Worm (Caenorhabditis elegans) whole organism, young adult: Measurements from ENCODE around the gene F08G2.7.
A peak's percentile ranks its signal among the peaks of the same experiment; 100 is the strongest.

ENCODE experiments used
- B0261.1 ChIP-seq: sonication (generic microtip); optimal IDR thresholded peaks from 2 replicates; lab custom pipeline; 2016; ENCODE audit warnings: mild to moderate bottlenecking, missing genetic modification characterization, moderate library complexity, missing compliant biosample characterization
- C06A6.2 ChIP-seq: fragments of 200-800 bp; sonication (Bioruptor generic); conservative IDR thresholded peaks from 2 replicates; pipeline ENCODE4 v1.3.6; 2022; ENCODE audit warnings: missing genetic modification characterization, missing compliant biosample characterization
- D2030.7 ChIP-seq: fragments of 200-800 bp; sonication (Bioruptor generic); IDR thresholded peaks from 2 replicates; pipeline ENCODE4 v1.3.6; 2022; ENCODE audit warnings: missing genetic modification reagents, missing genetic modification characterization, missing compliant biosample characterization
- F10E7.11 ChIP-seq: sonication (generic microtip); optimal IDR thresholded peaks from 2 replicates; lab custom pipeline; 2017; ENCODE audit warnings: mild to moderate bottlenecking, missing genetic modification characterization, moderate library complexity, missing compliant biosample characterization
- F22D6.2 ChIP-seq: sonication (generic microtip); optimal IDR thresholded peaks from 2 replicates; lab custom pipeline; 2016; ENCODE audit warnings: mild to moderate bottlenecking, missing genetic modification characterization, missing compliant biosample characterization
- F49E8.2 ChIP-seq: sonication (generic microtip); optimal IDR thresholded peaks from 3 replicates; lab custom pipeline; 2017; ENCODE audit warnings: missing genetic modification characterization, mild to moderate bottlenecking, missing compliant biosample characterization, antibody characterized with exemption, moderate library complexity; ENCODE audit not compliant: insufficient read depth
- F57A8.1 ChIP-seq: fragments of 200-800 bp; sonication (Bioruptor generic); optimal IDR thresholded peaks from 2 replicates; lab custom pipeline; 2018; ENCODE audit warnings: mild to moderate bottlenecking, missing genetic modification characterization, moderate library complexity, missing compliant biosample characterization
- K12H6.12 ChIP-seq: fragments of 200-800 bp; sonication (Bioruptor generic); optimal IDR thresholded peaks from 2 replicates; lab custom pipeline; 2018; ENCODE audit warnings: mild to moderate bottlenecking, missing genetic modification characterization, missing compliant biosample characterization
- Y53F4B.3 ChIP-seq: fragments of 200-800 bp; sonication (Bioruptor generic); IDR thresholded peaks from 2 replicates; pipeline ENCODE4 v1.3.6; 2022; ENCODE audit warnings: missing genetic modification reagents, missing genetic modification characterization, missing compliant biosample characterization
- Y53G8AR.9 ChIP-seq: fragments of 200-800 bp; sonication (Bioruptor generic); conservative IDR thresholded peaks from 2 replicates; pipeline ENCODE4 v1.3.6; 2022; ENCODE audit warnings: missing genetic modification reagents, missing genetic modification characterization, missing compliant biosample characterization
- attf-3 ChIP-seq: fragments of 200-800 bp; sonication (Bioruptor generic); conservative IDR thresholded peaks from 2 replicates; pipeline ENCODE4 v1.3.6; 2022; ENCODE audit warnings: missing genetic modification reagents, missing genetic modification characterization, missing compliant biosample characterization
- attf-6 ChIP-seq: fragments of 200-800 bp; sonication (Bioruptor generic); IDR thresholded peaks from 2 replicates; pipeline ENCODE4 v1.3.6; 2022; ENCODE audit warnings: missing genetic modification reagents, missing genetic modification characterization, missing compliant biosample characterization
- ceh-58 ChIP-seq: fragments of 200-800 bp; sonication (Bioruptor generic); IDR thresholded peaks from 2 replicates; pipeline ENCODE4 v1.3.6; 2022; ENCODE audit warnings: missing genetic modification characterization, missing compliant biosample characterization
- ceh-79 ChIP-seq: sonication (generic microtip); optimal IDR thresholded peaks from 2 replicates; lab custom pipeline; 2017; ENCODE audit warnings: mild to moderate bottlenecking, missing genetic modification characterization, missing compliant biosample characterization
- chd-7 ChIP-seq: sonication (generic microtip); optimal IDR thresholded peaks from 2 replicates; lab custom pipeline; 2016; ENCODE audit warnings: mild to moderate bottlenecking, missing genetic modification characterization, moderate library complexity, missing compliant biosample characterization
- dox-1 ChIP-seq: fragments of 200-800 bp; sonication (Bioruptor generic); IDR thresholded peaks from 2 replicates; pipeline ENCODE4 v1.3.6; 2022; ENCODE audit warnings: missing genetic modification reagents, missing genetic modification characterization, missing compliant biosample characterization
- dpl-1 ChIP-seq: fragments of 150-350 bp; optimal IDR thresholded peaks from 2 replicates; lab custom pipeline; 2014; ENCODE audit warnings: missing biosample characterization, missing genetic modification reagents, missing genetic modification characterization
- ekl-4 ChIP-seq: fragments of 200-800 bp; sonication (Bioruptor generic); IDR thresholded peaks from 2 replicates; pipeline ENCODE4 v1.3.6; 2022; ENCODE audit warnings: missing genetic modification reagents, missing genetic modification characterization, missing compliant biosample characterization
- him-1 ChIP-seq: sonication (generic microtip); optimal IDR thresholded peaks from 2 replicates; lab custom pipeline; 2016; ENCODE audit warnings: missing genotype, missing genetic modification reagents, missing genetic modification characterization, missing compliant biosample characterization
- hlh-12 ChIP-seq: sonication (generic microtip); optimal IDR thresholded peaks from 2 replicates; lab custom pipeline; 2016; ENCODE audit warnings: missing genetic modification characterization, missing compliant biosample characterization
- hsf-1 ChIP-seq: fragments of 200-800 bp; sonication (Bioruptor generic); IDR thresholded peaks from 2 replicates; pipeline ENCODE4 v1.3.6; 2022; ENCODE audit warnings: missing genetic modification reagents, missing genetic modification characterization, missing compliant biosample characterization
- lin-26 ChIP-seq: fragments of 200-800 bp; sonication (Bioruptor generic); IDR thresholded peaks from 2 replicates; pipeline ENCODE4 v1.3.6; 2022; ENCODE audit warnings: missing genetic modification reagents, missing genetic modification characterization, missing compliant biosample characterization
- lin-35 ChIP-seq, 3 experiments: fragments of 150-350 bp in 2 of 3; sonication (generic microtip) in 1 of 3; optimal IDR thresholded peaks; 2 replicates each; lab custom pipeline; 2014 to 2018; ENCODE audit warnings: missing biosample characterization in 3 of 3, missing genetic modification characterization in 3 of 3, missing genetic modification reagents in 3 of 3
- lin-40 ChIP-seq: sonication (generic microtip); optimal IDR thresholded peaks from 2 replicates; lab custom pipeline; 2016; ENCODE audit warnings: missing genetic modification characterization, mild to moderate bottlenecking, missing compliant biosample characterization, missing genotype, missing genetic modification reagents
- lir-1 ChIP-seq: fragments of 200-800 bp; sonication (Bioruptor generic); conservative IDR thresholded peaks from 2 replicates; pipeline ENCODE4 v1.3.6; 2022; ENCODE audit warnings: missing genetic modification reagents, missing genetic modification characterization, missing compliant biosample characterization
- madf-3 ChIP-seq: fragments of 200-800 bp; sonication (Bioruptor generic); IDR thresholded peaks from 2 replicates; pipeline ENCODE4 v1.3.6; 2022; ENCODE audit warnings: missing genetic modification reagents, missing genetic modification characterization, missing compliant biosample characterization
- madf-6 ChIP-seq: fragments of 200-800 bp; sonication (Bioruptor generic); IDR thresholded peaks from 2 replicates; pipeline ENCODE4 v1.3.6; 2022; ENCODE audit warnings: missing genetic modification reagents, missing genetic modification characterization, missing compliant biosample characterization
- mes-4 ChIP-seq: sonication (generic microtip); optimal IDR thresholded peaks from 2 replicates; lab custom pipeline; 2016; ENCODE audit warnings: missing genotype, missing genetic modification characterization, missing compliant biosample characterization
- nfya-2 ChIP-seq: fragments of 200-800 bp; sonication (Bioruptor generic); IDR thresholded peaks from 2 replicates; pipeline ENCODE4 v1.3.6; 2022; ENCODE audit warnings: missing genetic modification reagents, missing genetic modification characterization, missing compliant biosample characterization
- nhr-120 ChIP-seq: fragments of 200-800 bp; sonication (Bioruptor generic); IDR thresholded peaks from 2 replicates; pipeline ENCODE4 v1.3.6; 2022; ENCODE audit warnings: missing genetic modification characterization, missing compliant biosample characterization
- pbrm-1 ChIP-seq: fragments of 200-800 bp; sonication (Bioruptor generic); IDR thresholded peaks from 2 replicates; pipeline ENCODE4 v1.3.6; 2022; ENCODE audit warnings: missing genetic modification reagents, missing genetic modification characterization, missing compliant biosample characterization
- sea-2 ChIP-seq: fragments of 200-800 bp; sonication (Bioruptor generic); IDR thresholded peaks from 2 replicates; pipeline ENCODE4 v1.3.6; 2022; ENCODE audit warnings: missing genetic modification characterization, missing compliant biosample characterization
- tlf-1 ChIP-seq: fragments of 200-800 bp; sonication (Bioruptor generic); optimal IDR thresholded peaks from 2 replicates; lab custom pipeline; 2018; ENCODE audit warnings: mild to moderate bottlenecking, missing genetic modification characterization, missing compliant biosample characterization
- xnd-1 ChIP-seq: sonication (generic microtip); optimal IDR thresholded peaks from 2 replicates; lab custom pipeline; 2016; ENCODE audit warnings: missing genotype, missing genetic modification reagents, missing genetic modification characterization, missing compliant biosample characterization
- ztf-18 ChIP-seq: sonication (generic microtip); optimal IDR thresholded peaks from 2 replicates; lab custom pipeline; 2016; ENCODE audit warnings: missing genotype, mild to moderate bottlenecking, missing genetic modification characterization, missing compliant biosample characterization
- ztf-22 ChIP-seq: fragments of 200-800 bp; sonication (Bioruptor generic); optimal IDR thresholded peaks from 2 replicates; lab custom pipeline; 2018; ENCODE audit warnings: mild to moderate bottlenecking, missing genetic modification characterization, moderate library complexity, missing compliant biosample characterization
- ztf-26 ChIP-seq: sonication (generic microtip); optimal IDR thresholded peaks from 2 replicates; lab custom pipeline; 2017; ENCODE audit warnings: missing genetic modification characterization, missing compliant biosample characterization

The F08G2.7 gene

ce11 chrII:13834380-13835194, 6.4 kb downstream of the F08G2.7 start (continued):
- peak; percentile 6 for TF ChIP-seq dpl-1 (GFP tag; lab: Kevin White, UChicago)
- TF ChIP-seq F22D6.2 (tag; lab: Kevin White, UChicago), result peak; percentile 66
- peak; percentile 96 for TF ChIP-seq lin-40
- peak; percentile 76; the same call in 1 of the 2 replicates for TF ChIP-seq dox-1 (GFP tag; lab: Robert Waterston, UW)
- TF ChIP-seq lin-26 (GFP tag; lab: Robert Waterston, UW), result peak; percentile 83
- no peak for TF ChIP-seq hlh-12 (tag; lab: Kevin White, UChicago)
- TF ChIP-seq F57A8.1 (GFP tag; lab: Kevin White, UChicago), result no peak
- no peak for TF ChIP-seq F49E8.2 (tag; lab: Kevin White, UChicago)
- peak; percentile 80 for TF ChIP-seq Y53G8AR.9 (GFP tag; lab: Robert Waterston, UW)
- peak; percentile 85 for TF ChIP-seq K12H6.12 (tag; lab: Kevin White, UChicago)
- TF ChIP-seq lin-35 (GFP tag; optimal IDR thresholded peaks at IDR 0.05; lab: Kevin White, UChicago), result peak in 1 of 3 experiments; percentile 87
- no peak for TF ChIP-seq sea-2 (GFP tag; lab: Robert Waterston, UW)
- TF ChIP-seq ztf-18 (tag; lab: Kevin White, UChicago), result peak; percentile 39
- peak; percentile 38; the same call in 1 of the 2 replicates for TF ChIP-seq madf-6
- TF ChIP-seq D2030.7, result peak; percentile 41
- no peak for TF ChIP-seq xnd-1 (tag; lab: Kevin White, UChicago)
- TF ChIP-seq tlf-1 (GFP tag; lab: Kevin White, UChicago), result peak; percentile 40
- TF ChIP-seq ztf-26 (tag; lab: Kevin White, UChicago), result peak; percentile 86
- no peak for TF ChIP-seq attf-3
- no peak for TF ChIP-seq lir-1 (GFP tag; lab: Robert Waterston, UW)
- TF ChIP-seq pbrm-1 (GFP tag; lab: Robert Waterston, UW), result peak; percentile 71
- TF ChIP-seq mes-4 (tag; lab: Kevin White, UChicago), result no peak
- TF ChIP-seq chd-7, result peak; percentile 80
- TF ChIP-seq Y53F4B.3, result no peak
- peak; percentile 55 for TF ChIP-seq him-1
- 0 out of 2 replicates have a peak, but pooled peaks have one; percentile 41 for TF ChIP-seq nfya-2 (GFP tag; lab: Robert Waterston, UW)
- TF ChIP-seq ztf-22 (GFP tag; lab: Kevin White, UChicago), result peak; percentile 52
- TF ChIP-seq ceh-58 (GFP tag; lab: Robert Waterston, UW), result no peak
- peak; percentile 63 for TF ChIP-seq ekl-4 (GFP tag; lab: Robert Waterston, UW)
- TF ChIP-seq B0261.1 (tag; lab: Kevin White, UChicago), result peak; percentile 78
- peak; percentile 67 for TF ChIP-seq attf-6 (GFP tag; lab: Robert Waterston, UW)
- TF ChIP-seq ceh-79 (tag; lab: Kevin White, UChicago), result no peak
- TF ChIP-seq nhr-120 (GFP tag; lab: Robert Waterston, UW), result no peak
- TF ChIP-seq madf-3 (GFP tag; lab: Robert Waterston, UW), result 0 out of 2 replicates have a peak, but pooled peaks have one; percentile 46
- TF ChIP-seq hsf-1, result 0 out of 2 replicates have a peak, but pooled peaks have one; percentile 32

- TF ChIP-seq dox-1 (GFP tag; lab: Robert Waterston, UW) (no peak), attf-3 (no peak), C06A6.2 (0 out of 2 replicates have a peak, but pooled peaks have one; percentile 7), F10E7.11 (tag; lab: Kevin White, UChicago) (no peak), madf-3 (GFP tag; lab: Robert Waterston, UW) (no peak)
These were observed 7.5 kb downstream of the F08G2.7 start, which contains the start of gene F08G2.5 for ce11 chrII:13833505-13833904. Gene F08G2.5 (minus strand): TSS chrII:13833631.
